Fruit fly (Drosophila melanogaster): ENCODE measurements around the gene bou.

The bou gene

DNA sequence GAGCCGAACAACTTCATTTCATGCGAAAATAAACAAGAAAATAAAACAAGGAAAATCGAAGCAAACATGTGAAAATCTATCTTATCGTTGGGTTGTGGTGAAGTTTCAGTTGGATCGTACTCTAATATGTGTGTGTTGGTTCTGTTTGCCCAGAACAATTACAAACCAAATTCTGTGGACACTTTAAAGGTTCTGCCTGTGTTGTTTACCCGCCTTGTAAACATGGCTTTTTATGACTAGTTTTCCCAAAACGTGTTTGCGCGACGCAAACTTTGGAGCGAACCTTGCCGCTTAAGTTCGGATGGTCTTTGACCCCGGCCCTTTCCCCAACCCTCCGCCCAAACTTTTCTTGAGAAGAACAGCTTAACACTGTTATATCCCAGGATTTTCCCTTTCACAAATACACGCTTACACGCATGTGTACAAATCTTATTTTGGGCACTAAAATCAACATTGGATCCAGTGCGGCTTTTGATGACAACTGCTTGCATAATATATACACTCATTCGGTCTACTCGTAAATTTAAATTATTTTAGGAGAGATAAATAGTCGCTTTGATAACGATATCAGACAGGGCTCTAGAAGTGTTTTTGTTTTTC lies 17.9 kb downstream of the bou start (continued):
- TF ChIP-seq CG12236 (GFP tag; optimal IDR thresholded peaks at IDR 0.05), result peak; percentile 97
- TF ChIP-seq CG15514 (GFP tag; optimal IDR thresholded peaks at IDR 0.05), result peak; percentile 69
- TF ChIP-seq dan (GFP tag; IDR thresholded peaks at IDR 0.05), result no peak
- TF ChIP-seq Gug (GFP tag; IDR thresholded peaks at IDR 0.05), result no peak
- no peak for TF ChIP-seq Abd-B (GFP tag; optimal IDR thresholded peaks at IDR 0.05)
- TF ChIP-seq CG4854 (GFP tag; optimal IDR thresholded peaks at IDR 0.05), result peak; percentile 66
- peak; percentile 96 for TF ChIP-seq CG15601 (tag; optimal IDR thresholded peaks at IDR 0.05)
- TF ChIP-seq HLH4C (GFP tag; IDR thresholded peaks at IDR 0.05; ENCODE audit: partially characterized antibody), result no peak
- peak; percentile 94 for TF ChIP-seq MTF-1 (GFP tag; optimal IDR thresholded peaks at IDR 0.05; ENCODE audit: borderline replicate concordance)
- TF ChIP-seq dmrt11E (tag; optimal IDR thresholded peaks at IDR 0.05), result peak; percentile 90
- TF ChIP-seq Ets97D (GFP tag; optimal IDR thresholded peaks at IDR 0.05), result peak; percentile 25
- no peak for TF ChIP-seq rib (GFP tag; IDR thresholded peaks at IDR 0.05)
- no peak; the same call in 1 of the 2 replicates for TF ChIP-seq ham (GFP tag; IDR thresholded peaks at IDR 0.05)
- peak; percentile 49; the same call in 1 of the 2 replicates for TF ChIP-seq toy (GFP tag; IDR thresholded peaks at IDR 0.05)
- TF ChIP-seq CG4424 (GFP tag; optimal IDR thresholded peaks at IDR 0.05), result peak; percentile 72
- peak; percentile 74 for TF ChIP-seq crc (GFP tag; optimal IDR thresholded peaks at IDR 0.05)
- peak; percentile 85 for TF ChIP-seq sqz (GFP tag; optimal IDR thresholded peaks at IDR 0.05)
- 0 out of 2 replicates have a peak, but pooled peaks have one; percentile 27 for TF ChIP-seq CG7372 (GFP tag; IDR thresholded peaks at IDR 0.05)
- peak; percentile 74 for TF ChIP-seq trem (tag; optimal IDR thresholded peaks at IDR 0.05)
- no peak for TF ChIP-seq CG11560 (tag; IDR thresholded peaks at IDR 0.05)
- peak; percentile 43; the same call in 1 of the 3 replicates for TF ChIP-seq Mrtf (GFP tag; IDR thresholded peaks at IDR 0.05)
- TF ChIP-seq CG9215 (GFP tag; IDR thresholded peaks at IDR 0.05), result 0 out of 2 replicates have a peak, but pooled peaks have one; percentile 9
- TF ChIP-seq CG6272 (GFP tag; IDR thresholded peaks at IDR 0.05), result no peak
- TF ChIP-seq CG12299 (tag; optimal IDR thresholded peaks at IDR 0.05), result peak; percentile 83
- TF ChIP-seq z (GFP tag; IDR thresholded peaks at IDR 0.05), result peak; percentile 72; the same call in 2 of the 3 replicates
- peak; percentile 30; the same call in 1 of the 2 replicates for TF ChIP-seq CG31224 (GFP tag; IDR thresholded peaks at IDR 0.05)
- TF ChIP-seq cwo (GFP tag; optimal IDR thresholded peaks at IDR 0.05), result peak; percentile 61
- TF ChIP-seq Sox102F (GFP tag; optimal IDR thresholded peaks at IDR 0.05), result peak; percentile 46
- TF ChIP-seq CG13624 (GFP tag; optimal IDR thresholded peaks at IDR 0.05), result peak; percentile 73
- TF ChIP-seq danr (GFP tag; IDR thresholded peaks at IDR 0.05), result peak; percentile 23; the same call in 1 of the 2 replicates
- TF ChIP-seq CG10462 (GFP tag; optimal IDR thresholded peaks at IDR 0.05), result peak; percentile 87
- peak; percentile 83 for TF ChIP-seq CG3838 (GFP tag; optimal IDR thresholded peaks at IDR 0.05)
- no peak for TF ChIP-seq corto (GFP tag; optimal IDR thresholded peaks at IDR 0.05)
- TF ChIP-seq CG4328 (GFP tag; optimal IDR thresholded peaks at IDR 0.05), result peak; percentile 79
- TF ChIP-seq Doc2 (GFP tag; IDR thresholded peaks at IDR 0.05), result no peak
- TF ChIP-seq HLH3B (GFP tag; IDR thresholded peaks at IDR 0.05), result peak; percentile 65; the same call in 1 of the 2 replicates
- TF ChIP-seq CG33213 (GFP tag; optimal IDR thresholded peaks at IDR 0.05), result peak; percentile 90
- peak; percentile 23 for TF ChIP-seq luna (GFP tag; optimal IDR thresholded peaks at IDR 0.05)
- TF ChIP-seq CG4617 (GFP tag; optimal IDR thresholded peaks at IDR 0.05; ENCODE audit: borderline replicate concordance), result peak; percentile 58
- peak; percentile 93 for TF ChIP-seq Lhr (GFP tag; optimal IDR thresholded peaks at IDR 0.05)
- TF ChIP-seq CG30431 (GFP tag; optimal IDR thresholded peaks at IDR 0.05), result peak; percentile 66
- TF ChIP-seq Gsc (GFP tag; IDR thresholded peaks at IDR 0.05), result no peak
- no peak for TF ChIP-seq Drgx (GFP tag; IDR thresholded peaks at IDR 0.05)
- TF ChIP-seq CG14860 (GFP tag; IDR thresholded peaks at IDR 0.05; ENCODE audit: partially characterized antibody), result no peak
- no peak for TF ChIP-seq pzg (GFP tag; optimal IDR thresholded peaks at IDR 0.05)
- TF ChIP-seq schlank (tag; optimal IDR thresholded peaks at IDR 0.05), result peak; percentile 84
- TF ChIP-seq Doc3 (GFP tag; IDR thresholded peaks at IDR 0.05; ENCODE audit: partially characterized antibody), result no peak
- peak; percentile 42; the same call in 1 of the 2 replicates for TF ChIP-seq CG11085 (GFP tag; IDR thresholded peaks at IDR 0.05)
- peak; percentile 44; the same call in 1 of the 2 replicates for TF ChIP-seq CG11696 (GFP tag; IDR thresholded peaks at IDR 0.05)
